Worm (Caenorhabditis elegans): Measurements from ENCODE around the gene T24C12.1.

DNA sequence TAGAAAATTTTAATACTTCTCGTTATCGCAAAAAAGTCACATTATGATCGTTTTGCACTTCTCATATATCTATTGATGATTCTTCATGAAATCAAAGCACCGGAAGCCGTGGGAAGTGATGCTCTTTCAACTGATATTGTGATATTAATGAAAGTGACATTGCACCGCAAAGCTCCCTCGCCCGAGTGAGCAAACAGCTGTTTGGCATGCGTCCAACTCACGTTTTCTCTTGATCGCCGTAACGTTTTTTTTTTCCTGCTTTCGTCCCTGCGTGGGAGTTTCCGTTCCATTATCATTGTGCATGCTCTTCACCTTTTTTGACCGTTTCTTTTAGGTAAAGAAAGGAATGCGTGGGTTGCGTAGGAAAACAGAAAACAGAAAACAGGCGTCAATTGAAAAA lies 10.4 kb upstream of the T24C12.1 start:
- TF ChIP-seq zim-3 (tag; optimal IDR thresholded peaks at IDR 0.05), result no peak
- no peak for TF ChIP-seq egl-44 (GFP tag; IDR thresholded peaks at IDR 0.05)
- no peak for TF ChIP-seq repo-1 (tag; optimal IDR thresholded peaks at IDR 0.05)
- TF ChIP-seq madf-6 (GFP tag; IDR thresholded peaks at IDR 0.05), result no peak
- no peak for TF ChIP-seq ceh-100 (GFP tag; IDR thresholded peaks at IDR 0.05)
- TF ChIP-seq unc-62 (GFP tag; optimal IDR thresholded peaks at IDR 0.05), result no peak
- TF ChIP-seq C06A6.2 (GFP tag; conservative IDR thresholded peaks at IDR 0.05), result no peak
- TF ChIP-seq dox-1 (GFP tag; IDR thresholded peaks at IDR 0.05), result no peak

All from whole organism, young adult.